Fruit fly (Drosophila melanogaster) whole organism, embryonic: Measurements from ENCODE around the gene CG43233.

ENCODE experiments used
- ATbp ChIP-seq: fragments of 200-800 bp; sonication (Bioruptor generic); optimal IDR thresholded peaks from 2 replicates; lab custom pipeline; 2017; ENCODE audit warnings: missing biosample characterization, mild to moderate bottlenecking, missing genetic modification characterization, missing genetic modification reagents
- Asciz ChIP-seq: fragments of 200-800 bp; sonication (Bioruptor generic); optimal IDR thresholded peaks from 2 replicates; lab custom pipeline; 2017; ENCODE audit warnings: missing biosample characterization, mild to moderate bottlenecking, missing genetic modification characterization, missing genetic modification reagents
- CG10366 ChIP-seq: fragments of 200-800 bp; sonication (Bioruptor generic); IDR thresholded peaks from 2 replicates; pipeline ENCODE4 v1.3.6; 2022; ENCODE audit warnings: missing biosample characterization, missing genetic modification characterization
- CG10959 ChIP-seq: fragments of 200-800 bp; sonication (Bioruptor generic); IDR thresholded peaks from 2 replicates; pipeline ENCODE4 v1.3.6; 2022; ENCODE audit warnings: missing biosample characterization, missing genetic modification characterization
- CG12299 ChIP-seq: fragments of 200-800 bp; sonication (Bioruptor generic); optimal IDR thresholded peaks from 2 replicates; lab custom pipeline; 2018; ENCODE audit warnings: missing biosample characterization, mild to moderate bottlenecking, missing genetic modification characterization
- CG12659 ChIP-seq: fragments of 200-800 bp; sonication (Bioruptor generic); optimal IDR thresholded peaks from 3 replicates; lab custom pipeline; 2017; ENCODE audit warnings: mild to moderate bottlenecking, missing biosample characterization, missing genetic modification reagents, missing genetic modification characterization
- CG13894 ChIP-seq: fragments of 200-800 bp; sonication (Bioruptor generic); optimal IDR thresholded peaks from 3 replicates; lab custom pipeline; 2018; ENCODE audit warnings: missing biosample characterization, mild to moderate bottlenecking, missing genetic modification characterization, moderate library complexity
- CG15601 ChIP-seq: fragments of 200-800 bp; sonication (Bioruptor generic); optimal IDR thresholded peaks from 3 replicates; lab custom pipeline; 2019; ENCODE audit warnings: missing biosample characterization, mild to moderate bottlenecking, missing genetic modification characterization, moderate library complexity
- CG15696 ChIP-seq: fragments of 200-800 bp; sonication (Bioruptor generic); optimal IDR thresholded peaks from 2 replicates; lab custom pipeline; 2019; ENCODE audit warnings: missing biosample characterization, mild to moderate bottlenecking, missing genetic modification characterization, moderate library complexity
- CG2120 ChIP-seq: fragments of 200-800 bp; sonication (Bioruptor generic); optimal IDR thresholded peaks from 3 replicates; lab custom pipeline; 2016; ENCODE audit warnings: missing biosample characterization, missing genetic modification characterization
- CG31224 ChIP-seq: fragments of 200-800 bp; sonication (Bioruptor generic); IDR thresholded peaks from 2 replicates; pipeline ENCODE4 v1.3.6; 2022; ENCODE audit warnings: missing biosample characterization, missing genetic modification characterization
- CG3163 ChIP-seq: fragments of 200-800 bp; sonication (Bioruptor generic); optimal IDR thresholded peaks from 3 replicates; lab custom pipeline; 2016; ENCODE audit warnings: missing biosample characterization, missing genetic modification characterization
- CG32767 ChIP-seq: fragments of 200-800 bp; sonication (Bioruptor generic); IDR thresholded peaks from 2 replicates; pipeline ENCODE4 v1.3.6; 2022; ENCODE audit warnings: missing biosample characterization, missing genetic modification characterization
- CG3726 ChIP-seq: fragments of 200-800 bp; sonication (Bioruptor generic); IDR thresholded peaks from 3 replicates; pipeline ENCODE4, ENCODE4 v1.3.6; 2022; ENCODE audit warnings: missing biosample characterization, missing genetic modification characterization
- CG4854 ChIP-seq: fragments of 200-800 bp; sonication (Bioruptor generic); optimal IDR thresholded peaks from 2 replicates; lab custom pipeline; 2016; ENCODE audit warnings: missing biosample characterization, missing genetic modification characterization, inconsistent platforms
- CG8944 ChIP-seq: fragments of 200-800 bp; sonication (Bioruptor generic); optimal IDR thresholded peaks from 3 replicates; lab custom pipeline; 2016; ENCODE audit warnings: missing biosample characterization, missing genetic modification characterization
- CTCF ChIP-seq: fragments of 200-800 bp; sonication (Bioruptor generic); optimal IDR thresholded peaks from 2 replicates; lab custom pipeline; 2017; ENCODE audit warnings: missing biosample characterization, mild to moderate bottlenecking, missing genetic modification characterization, moderate library complexity
- D ChIP-seq, 2 experiments: fragments of 200-800 bp in 1 of 2; fragments of >200 bp in 1 of 2; sonication (Bioruptor generic) in 1 of 2; optimal IDR thresholded peaks; 2 replicates in 1 of 2; 3 replicates in 1 of 2; lab custom pipeline; 2017; ENCODE audit warnings: mild to moderate bottlenecking in 1 of 2, missing biosample characterization in 1 of 2, missing genetic modification characterization in 1 of 2, missing genetic modification reagents in 1 of 2
- Drgx ChIP-seq: fragments of 200-800 bp; sonication (Bioruptor generic); IDR thresholded peaks from 2 replicates; pipeline ENCODE4 v1.3.6; 2022; ENCODE audit warnings: missing biosample characterization, missing genetic modification characterization
- ERR ChIP-seq: fragments of 200-800 bp; sonication (Bioruptor generic); optimal IDR thresholded peaks from 2 replicates; lab custom pipeline; 2016; ENCODE audit warnings: missing biosample characterization, missing genetic modification characterization
- Eip74EF ChIP-seq, 2 experiments: fragments of 200-800 bp in 1 of 2; fragments of >200 bp in 1 of 2; sonication (Bioruptor generic) in 1 of 2; optimal IDR thresholded peaks; 2 replicates each; lab custom pipeline; 2017 to 2019; ENCODE audit warnings: missing biosample characterization in 2 of 2, missing genetic modification characterization in 2 of 2, mild to moderate bottlenecking in 1 of 2, moderate library complexity in 1 of 2
- Ets65A ChIP-seq: fragments of 200-800 bp; sonication (Bioruptor generic); peaks from one replicate; lab custom pipeline; 2016; ENCODE audit warnings: missing biosample characterization, missing genetic modification characterization
- HHEX ChIP-seq: fragments of 200-800 bp; sonication (Bioruptor generic); optimal IDR thresholded peaks from 3 replicates; lab custom pipeline; 2017; ENCODE audit warnings: missing biosample characterization, mild to moderate bottlenecking, missing genetic modification characterization, missing genetic modification reagents
- HLH3B ChIP-seq: fragments of 200-800 bp; sonication (Bioruptor generic); IDR thresholded peaks from 2 replicates; pipeline ENCODE4 v1.3.6; 2022; ENCODE audit warnings: missing biosample characterization, missing genetic modification characterization
- Hand ChIP-seq: fragments of 200-800 bp; sonication (Bioruptor generic); optimal IDR thresholded peaks from 2 replicates; lab custom pipeline; 2017; ENCODE audit warnings: mild to moderate bottlenecking, missing biosample characterization, missing genetic modification reagents, missing genetic modification characterization
- Hey ChIP-seq: fragments of 200-800 bp; sonication (Bioruptor generic); optimal IDR thresholded peaks from 3 replicates; lab custom pipeline; 2018; ENCODE audit warnings: missing biosample characterization, mild to moderate bottlenecking, missing genetic modification characterization
- Hmr ChIP-seq: fragments of 200-800 bp; sonication (Bioruptor generic); optimal IDR thresholded peaks from 3 replicates; lab custom pipeline; 2017; ENCODE audit warnings: mild to moderate bottlenecking, missing biosample characterization, missing genetic modification reagents, missing genetic modification characterization
- NC2β ChIP-seq: fragments of 200-800 bp; sonication (Bioruptor generic); optimal IDR thresholded peaks from 2 replicates; lab custom pipeline; 2016; ENCODE audit warnings: missing biosample characterization, missing genetic modification characterization
- NFAT ChIP-seq: fragments of 200-800 bp; sonication (Bioruptor generic); IDR thresholded peaks from 2 replicates; pipeline ENCODE4 v1.3.6; 2022; ENCODE audit warnings: missing biosample characterization, missing genetic modification characterization
- NK7.1 ChIP-seq: fragments of 200-800 bp; sonication (Bioruptor generic); optimal IDR thresholded peaks from 3 replicates; lab custom pipeline; 2016; ENCODE audit warnings: missing biosample characterization, missing genetic modification characterization
- Oaz ChIP-seq: fragments of 200-800 bp; sonication (Bioruptor generic); IDR thresholded peaks from 2 replicates; pipeline ENCODE4 v1.3.6; 2022; ENCODE audit warnings: missing biosample characterization, missing genetic modification characterization
- PHDP ChIP-seq: fragments of 200-800 bp; sonication (Bioruptor generic); optimal IDR thresholded peaks from 3 replicates; lab custom pipeline; 2018; ENCODE audit warnings: missing biosample characterization, mild to moderate bottlenecking, missing genetic modification characterization, moderate library complexity
- Sox100B ChIP-seq: fragments of 200-800 bp; sonication (Bioruptor generic); optimal IDR thresholded peaks from 3 replicates; lab custom pipeline; 2018; ENCODE audit warnings: missing biosample characterization, mild to moderate bottlenecking, missing genetic modification characterization
- Xrp1 ChIP-seq: fragments of 200-800 bp; sonication (Bioruptor generic); IDR thresholded peaks from 2 replicates; pipeline ENCODE4 v1.3.6; 2022; ENCODE audit warnings: missing biosample characterization, missing genetic modification characterization
- caup ChIP-seq: fragments of 200-800 bp; sonication (Bioruptor generic); optimal IDR thresholded peaks from 3 replicates; lab custom pipeline; 2017; ENCODE audit warnings: missing biosample characterization, mild to moderate bottlenecking, missing genetic modification characterization, moderate library complexity; ENCODE audit not compliant: severe bottlenecking
- chm ChIP-seq: fragments of 200-800 bp; sonication (Bioruptor generic); IDR thresholded peaks from 2 replicates; pipeline ENCODE4 v1.3.6; 2022; ENCODE audit warnings: missing biosample characterization, missing genetic modification characterization
- fd3F ChIP-seq: fragments of 200-800 bp; sonication (Bioruptor generic); optimal IDR thresholded peaks from 2 replicates; lab custom pipeline; 2018; ENCODE audit warnings: missing biosample characterization, mild to moderate bottlenecking, missing genetic modification characterization, moderate library complexity
- gcm2 ChIP-seq: fragments of 200-800 bp; sonication (Bioruptor generic); optimal IDR thresholded peaks from 2 replicates; lab custom pipeline; 2016; ENCODE audit warnings: missing biosample characterization, missing genetic modification characterization
- kah ChIP-seq: fragments of 200-800 bp; sonication (Bioruptor generic); optimal IDR thresholded peaks from 2 replicates; lab custom pipeline; 2018; ENCODE audit warnings: missing biosample characterization, mild to moderate bottlenecking, missing genetic modification characterization
- odd ChIP-seq: fragments of 200-800 bp; sonication (Bioruptor generic); optimal IDR thresholded peaks from 2 replicates; lab custom pipeline; 2017; ENCODE audit warnings: missing biosample characterization, mild to moderate bottlenecking, missing genetic modification characterization
- p53 ChIP-seq: fragments of 200-800 bp; sonication (Bioruptor generic); optimal IDR thresholded peaks from 2 replicates; lab custom pipeline; 2016; ENCODE audit warnings: missing biosample characterization, missing genetic modification characterization
- sc ChIP-seq, 3 experiments: fragments of >200 bp in 2 of 3; fragments of 200-800 bp in 1 of 3; sonication (Bioruptor generic) in 1 of 3; optimal IDR thresholded peaks; 2 replicates in 2 of 3; 3 replicates in 1 of 3; lab custom pipeline; 2017; ENCODE audit warnings: mild to moderate bottlenecking in 1 of 3, missing biosample characterization in 1 of 3, missing genetic modification characterization in 1 of 3, missing genetic modification reagents in 1 of 3
- seq ChIP-seq: fragments of 200-800 bp; sonication (Bioruptor generic); IDR thresholded peaks from 2 replicates; pipeline ENCODE4 v1.3.6; 2022; ENCODE audit warnings: missing biosample characterization, missing genetic modification characterization
- sr ChIP-seq: fragments of 200-800 bp; sonication (Bioruptor generic); IDR thresholded peaks from 3 replicates; pipeline ENCODE4 v1.3.6; 2022; ENCODE audit warnings: missing biosample characterization, missing genetic modification characterization
- tap ChIP-seq: fragments of 200-800 bp; optimal IDR thresholded peaks from 3 replicates; lab custom pipeline; 2019; ENCODE audit warnings: missing biosample characterization, mild to moderate bottlenecking, missing genetic modification characterization, moderate library complexity
- yki ChIP-seq: fragments of >200 bp; optimal IDR thresholded peaks from 3 replicates; lab custom pipeline; 2018

CG43233 gene

dm6 chr2L:20438474-20438873, 34.7 kb downstream of the CG43233 start (continued):
- TF ChIP-seq CG12659 (GFP tag; lab: Kevin White, UChicago) (no peak), HLH3B (no peak), Eip74EF (GFP tag; optimal IDR thresholded peaks at IDR 0.05; lab: Kevin White, UChicago) (no peak), CG3163 (GFP tag; lab: Kevin White, UChicago) (no peak), HHEX (GFP tag; lab: Kevin White, UChicago) (no peak), Oaz (GFP tag; lab: Robert Waterston, UW) (no peak), NFAT (no peak), Xrp1 (GFP tag; lab: Robert Waterston, UW) (no peak), Ets65A (GFP tag; lab: Kevin White, UChicago) (peak; percentile 79)

dm6 chr2L:20437873-20438272, 35.3 kb downstream of the CG43233 start:
- TF ChIP-seq Hmr (GFP tag; lab: Kevin White, UChicago) (no peak), PHDP (tag; lab: Kevin White, UChicago) (no peak), CTCF (GFP tag; lab: Kevin White, UChicago) (peak; percentile 76)
- TF ChIP-seq, all 482 proteins: peak for 1

DNA sequence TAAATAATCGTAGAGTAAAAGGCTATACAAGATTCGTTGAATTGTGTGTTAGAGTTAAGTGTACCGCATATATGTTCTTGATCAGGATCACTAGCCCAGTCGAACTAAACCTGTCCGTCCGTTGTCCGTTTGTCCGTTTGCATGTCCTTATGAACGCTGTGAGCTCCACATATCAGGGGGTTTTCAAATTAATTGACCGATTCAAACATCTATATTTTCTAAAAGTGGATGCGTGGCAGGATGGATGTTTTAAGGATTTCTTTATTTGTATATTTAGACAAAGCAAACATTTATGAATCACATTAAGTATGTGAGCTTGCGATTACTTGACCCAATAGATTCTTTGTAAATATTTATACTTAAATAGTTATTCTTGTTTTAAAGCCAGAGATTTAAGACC, 38.0 kb downstream of the CG43233 start:
- TF ChIP-seq CG2120 (GFP tag; lab: Kevin White, UChicago) (no peak), CG15601 (no peak), NK7.1 (GFP tag; lab: Kevin White, UChicago) (no peak), CG3726 (no peak), D (optimal IDR thresholded peaks at IDR 0.05; lab: Kevin White, UChicago) (no peak), D (GFP tag; optimal IDR thresholded peaks at IDR 0.05; lab: Kevin White, UChicago) (no peak), Hand (no peak), seq (GFP tag; lab: Robert Waterston, UW) (no peak), CG8944 (no peak), fd3F (GFP tag; lab: Kevin White, UChicago) (no peak), tap (tag; lab: Kevin White, UChicago) (no peak), Hey (tag; lab: Kevin White, UChicago) (no peak), Asciz (GFP tag; lab: Kevin White, UChicago) (no peak), CG15696 (tag; lab: Kevin White, UChicago) (no peak), CG13894 (no peak), CG12299 (tag; lab: Kevin White, UChicago) (no peak), sr (no peak), odd (GFP tag; lab: Kevin White, UChicago) (no peak), CG31224 (GFP tag; lab: Robert Waterston, UW) (no peak), NC2β (GFP tag; lab: Kevin White, UChicago) (no peak), caup (GFP tag; lab: Kevin White, UChicago) (no peak)

DNA sequence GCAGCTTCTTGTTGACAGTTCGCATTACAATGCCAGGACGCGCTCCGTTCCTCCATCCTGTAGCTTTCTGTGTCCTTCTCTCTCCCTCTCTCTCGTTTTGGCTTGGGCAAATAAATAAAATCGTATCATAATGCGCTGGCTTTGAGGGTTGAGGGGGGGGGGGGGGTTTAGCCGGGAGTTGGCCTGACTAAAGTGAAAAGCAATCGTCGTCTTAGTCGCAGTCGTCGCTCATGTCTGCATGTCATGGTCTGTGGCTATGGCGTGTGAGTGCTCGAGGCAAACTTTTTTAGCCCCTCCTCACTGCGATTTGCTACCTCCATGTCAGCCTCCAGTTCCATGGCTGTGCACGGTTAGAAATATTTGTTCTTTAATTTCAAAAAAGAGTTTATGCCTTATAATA, 38.4 kb downstream of the CG43233 start:
- peak; percentile 30; the same call in 1 of the 2 replicates for TF ChIP-seq Drgx (GFP tag; lab: Robert Waterston, UW)
- no peak for TF ChIP-seq ERR (GFP tag; lab: Kevin White, UChicago)
- TF ChIP-seq, all 482 proteins: peak for 1

DNA sequence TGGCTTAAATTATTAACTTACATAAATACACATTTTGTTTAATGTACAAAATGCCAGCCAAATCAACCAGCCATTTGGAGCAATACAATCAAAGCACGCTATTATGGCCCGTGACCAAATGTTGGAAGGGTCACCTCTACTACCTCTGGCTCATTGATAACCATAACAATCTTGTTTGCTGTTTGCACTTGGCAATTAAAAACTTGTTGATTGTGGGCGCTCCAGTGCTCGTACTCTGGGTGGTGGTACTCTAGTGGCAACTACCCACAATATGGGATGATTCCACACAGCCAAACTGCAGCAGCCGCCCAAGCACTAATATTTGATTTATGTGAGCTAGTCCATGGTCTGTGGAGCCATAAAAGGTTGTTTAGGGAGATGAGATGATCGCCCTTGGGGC, 42.0 kb downstream of the CG43233 start:
- TF ChIP-seq Sox100B (GFP tag; lab: Kevin White, UChicago): no peak
- TF ChIP-seq gcm2 (GFP tag; lab: Kevin White, UChicago): no peak
- no peak for TF ChIP-seq sc (optimal IDR thresholded peaks at IDR 0.05; lab: Kevin White, UChicago)
- peak; percentile 14 for TF ChIP-seq sc (GFP tag; optimal IDR thresholded peaks at IDR 0.05; lab: Kevin White, UChicago)
- TF ChIP-seq CG10366 (GFP tag; lab: Robert Waterston, UW): no peak
- TF ChIP-seq chm: no peak
- TF ChIP-seq CG32767: no peak
- peak; percentile 46 for TF ChIP-seq ERR (GFP tag; lab: Kevin White, UChicago)
- TF ChIP-seq yki (lab: Kevin White, UChicago): no peak
- peak; percentile 32 for TF ChIP-seq ATbp (GFP tag; lab: Kevin White, UChicago)
- peak; percentile 48 for TF ChIP-seq Ets65A (GFP tag; lab: Kevin White, UChicago)
- no peak for TF ChIP-seq p53
- TF ChIP-seq CG4854: no peak
- TF ChIP-seq kah (GFP tag; lab: Kevin White, UChicago): no peak
- no peak for TF ChIP-seq odd (GFP tag; lab: Kevin White, UChicago)
- TF ChIP-seq CG10959 (GFP tag; lab: Robert Waterston, UW): 0 out of 2 replicates have a peak, but pooled peaks have one; percentile 6
